Worm (Caenorhabditis elegans) whole organism, late embryonic: ENCODE measurements around the gene rpl-10.

Experiments used
- ets-4 ChIP-seq: sonication (generic microtip); optimal IDR thresholded peaks from 2 replicates; lab custom pipeline; 2016; ENCODE audit warnings: missing genetic modification characterization, missing compliant biosample characterization
- lim-6 ChIP-seq: sonication (generic microtip); optimal IDR thresholded peaks from 2 replicates; lab custom pipeline; 2016; ENCODE audit warnings: missing genetic modification characterization, missing compliant biosample characterization
- odd-2 ChIP-seq: sonication (generic microtip); optimal IDR thresholded peaks from 2 replicates; lab custom pipeline; 2017; ENCODE audit warnings: antibody characterized with exemption, mild to moderate bottlenecking, missing genetic modification characterization, missing compliant biosample characterization
- pha-4 ChIP-seq: fragments of 150-350 bp; optimal IDR thresholded peaks from 2 replicates; lab custom pipeline; 2018; ENCODE audit warnings: missing biosample characterization, missing genetic modification reagents, missing genetic modification characterization
- unc-55 ChIP-seq: sonication (generic microtip); optimal IDR thresholded peaks from 2 replicates; lab custom pipeline; 2017; ENCODE audit warnings: missing biosample characterization, missing genetic modification reagents, missing genetic modification characterization

DNA sequence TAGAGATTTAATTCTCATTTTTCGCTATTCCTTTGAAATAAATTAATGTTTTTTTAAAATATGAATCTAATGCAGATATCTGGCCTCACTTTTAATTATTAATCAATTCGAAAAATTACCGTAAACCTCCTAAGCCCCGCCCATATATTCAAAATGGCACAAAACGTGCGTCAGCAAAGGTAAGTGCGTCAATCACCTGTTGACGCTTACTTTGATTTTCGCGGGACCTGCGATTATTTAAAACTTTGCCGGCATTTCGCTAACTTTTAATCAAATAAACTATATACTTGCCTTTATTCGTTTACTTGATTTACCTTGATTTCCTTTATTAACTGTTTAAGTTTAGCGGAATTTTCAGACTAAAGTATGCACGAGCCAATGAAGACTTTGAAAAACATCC is 14.3 kb downstream of the rpl-10 start, which contains the start of gene pch-2:
- TF ChIP-seq unc-55, result no peak
- TF ChIP-seq pha-4 (tag; lab: Kevin White, UChicago), result no peak
- TF ChIP-seq lim-6 (tag; lab: Kevin White, UChicago), result no peak
- TF ChIP-seq odd-2 (tag; lab: Kevin White, UChicago), result no peak
- no peak for TF ChIP-seq ets-4 (tag; lab: Kevin White, UChicago)
